Worm (Caenorhabditis elegans): ENCODE results near the gene lron-5.
A peak's percentile ranks its signal among the peaks of the same experiment; 100 is the strongest.

Gene lron-5

DNA sequence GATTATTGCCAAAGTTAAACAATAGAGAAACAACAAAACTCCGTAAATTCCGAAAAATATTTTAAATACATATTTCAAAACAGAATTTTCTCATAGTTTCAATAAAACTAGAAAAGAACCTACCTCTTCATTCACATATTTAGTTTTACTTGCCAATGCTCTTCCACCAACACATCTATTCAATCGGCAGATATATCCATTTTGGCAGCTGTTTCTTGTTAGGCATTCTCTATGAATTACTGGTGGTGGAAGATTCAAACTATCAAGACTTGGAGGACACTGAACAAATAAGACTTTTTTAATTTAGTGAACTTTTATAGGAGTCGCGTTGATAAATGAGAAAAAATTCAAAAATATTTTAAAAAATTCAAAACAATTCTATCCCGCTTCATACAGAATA is 24.5 kb downstream of the lron-5 start:
- TF ChIP-seq pag-3 (tag; optimal IDR thresholded peaks at IDR 0.05; ENCODE audit: borderline replicate concordance) (no peak), pax-1 (tag; optimal IDR thresholded peaks at IDR 0.05) (no peak), zip-5 (tag; optimal IDR thresholded peaks at IDR 0.05) (no peak), hlh-13 (GFP tag; optimal IDR thresholded peaks at IDR 0.05) (no peak), dve-1 (tag; optimal IDR thresholded peaks at IDR 0.05) (no peak), sox-2 (GFP tag; IDR thresholded peaks at IDR 0.05) (no peak), ceh-24 (tag; optimal IDR thresholded peaks at IDR 0.05) (no peak), ahr-1 (tag; optimal IDR thresholded peaks at IDR 0.05) (no peak)

DNA sequence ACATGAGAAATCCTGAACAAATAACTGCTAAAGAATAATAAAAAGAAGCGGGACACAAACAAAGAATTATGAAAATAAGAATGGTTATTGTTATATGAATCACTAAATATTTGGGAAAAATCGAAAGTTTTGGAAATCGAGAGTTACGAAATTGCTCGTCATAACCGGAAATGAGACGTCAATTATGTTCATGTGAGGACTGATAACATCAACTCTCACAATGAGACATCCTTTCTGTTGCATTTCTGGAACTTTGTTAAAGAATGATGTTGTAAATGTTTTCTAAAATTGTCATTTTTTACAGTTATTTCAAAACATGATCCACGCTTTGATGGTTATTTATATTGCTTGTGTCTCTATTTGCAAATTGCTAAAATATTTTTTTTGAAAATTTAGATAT is 25.0 kb downstream of the lron-5 start, which contains the start of gene T23F11.6:
Gene T23F11.6, minus strand, starts transcription at position 45 of the 400 bp plus-strand sequence.
- TF ChIP-seq hlh-6 (tag; optimal IDR thresholded peaks at IDR 0.05) (no peak), ceh-30 (tag; optimal IDR thresholded peaks at IDR 0.05) (no peak), tbx-7 (tag; optimal IDR thresholded peaks at IDR 0.05) (no peak), F13H6.1 (tag; optimal IDR thresholded peaks at IDR 0.05) (no peak), hlh-8 (tag; optimal IDR thresholded peaks at IDR 0.05) (no peak)

- peak; percentile 80 for TF ChIP-seq dve-1 (tag; optimal IDR thresholded peaks at IDR 0.05)
- TF ChIP-seq hlh-30 (tag; optimal IDR thresholded peaks at IDR 0.05; ENCODE audit: insufficient read depth) = peak; percentile 99
- TF ChIP-seq C08G9.2 (tag; optimal IDR thresholded peaks at IDR 0.05) = no peak
- no peak for TF ChIP-seq zip-5 (tag; optimal IDR thresholded peaks at IDR 0.05)
- peak; percentile 65 for TF ChIP-seq T23F11.4 (GFP tag; optimal IDR thresholded peaks at IDR 0.05)
- TF ChIP-seq ceh-45 (GFP tag; IDR thresholded peaks at IDR 0.05) = no peak
- no peak for TF ChIP-seq C38D4.7 (GFP tag; optimal IDR thresholded peaks at IDR 0.05)
- peak; percentile 53 for TF ChIP-seq pax-1 (tag; optimal IDR thresholded peaks at IDR 0.05)
- TF ChIP-seq odd-2 (tag; optimal IDR thresholded peaks at IDR 0.05) = no peak
- no peak for TF ChIP-seq sox-2 (GFP tag; IDR thresholded peaks at IDR 0.05)
- no peak for TF ChIP-seq lim-6 (tag; optimal IDR thresholded peaks at IDR 0.05)
- TF ChIP-seq ceh-48 (tag; optimal IDR thresholded peaks at IDR 0.05) = peak; percentile 96
- TF ChIP-seq pros-1 (tag; optimal IDR thresholded peaks at IDR 0.05) = peak; percentile 40
- no peak for TF ChIP-seq fkh-6 (tag; optimal IDR thresholded peaks at IDR 0.05)
- peak; percentile 87 for TF ChIP-seq pqm-1 (tag; optimal IDR thresholded peaks at IDR 0.05)
- peak; percentile 96 for TF ChIP-seq ceh-18 (tag; optimal IDR thresholded peaks at IDR 0.05)
- TF ChIP-seq ttx-3 (tag; optimal IDR thresholded peaks at IDR 0.05) = no peak
- TF ChIP-seq ceh-14 (tag; optimal IDR thresholded peaks at IDR 0.05) = peak; percentile 32
- TF ChIP-seq tbx-7 (tag; optimal IDR thresholded peaks at IDR 0.05) = no peak
- TF ChIP-seq ceh-34 (tag; optimal IDR thresholded peaks at IDR 0.05) = peak; percentile 83
- TF ChIP-seq rnt-1 (tag; optimal IDR thresholded peaks at IDR 0.05) = peak; percentile 86
- no peak for TF ChIP-seq gmeb-2 (tag; optimal IDR thresholded peaks at IDR 0.05)
- no peak for TF ChIP-seq lin-11 (tag; optimal IDR thresholded peaks at IDR 0.05)
- peak; percentile 65 for TF ChIP-seq unc-42 (tag; optimal IDR thresholded peaks at IDR 0.05)
- TF ChIP-seq dmd-4 (tag; optimal IDR thresholded peaks at IDR 0.05; ENCODE audit: borderline replicate concordance) = no peak
- TF ChIP-seq ahr-1 (tag; optimal IDR thresholded peaks at IDR 0.05) = no peak
- no peak for TF ChIP-seq ceh-6 (GFP tag; optimal IDR thresholded peaks at IDR 0.05)
- no peak for TF ChIP-seq ceh-24 (tag; optimal IDR thresholded peaks at IDR 0.05)
- TF ChIP-seq nfya-1 (tag; optimal IDR thresholded peaks at IDR 0.05) = peak; percentile 79
- no peak for TF ChIP-seq K02D7.2 (tag; optimal IDR thresholded peaks at IDR 0.05)
- TF ChIP-seq madf-2 (tag; optimal IDR thresholded peaks at IDR 0.05) = peak; percentile 37
- TF ChIP-seq unc-3 (GFP tag; conservative IDR thresholded peaks at IDR 0.05) = no peak
- no peak for TF ChIP-seq unc-3 (tag; optimal IDR thresholded peaks at IDR 0.05)
- TF ChIP-seq eyg-1 (tag; optimal IDR thresholded peaks at IDR 0.05) = no peak
- TF ChIP-seq sdc-2 (tag; optimal IDR thresholded peaks at IDR 0.05) = no peak
- no peak for TF ChIP-seq hlh-6 (tag; optimal IDR thresholded peaks at IDR 0.05)
- TF ChIP-seq Y22D7AL.16 (tag; optimal IDR thresholded peaks at IDR 0.05) = no peak
- no peak for TF ChIP-seq hlh-13 (GFP tag; optimal IDR thresholded peaks at IDR 0.05)
- peak; percentile 85 for TF ChIP-seq F13H6.1 (tag; optimal IDR thresholded peaks at IDR 0.05)
- TF ChIP-seq pha-4 (tag; optimal IDR thresholded peaks at IDR 0.05) = no peak
- TF ChIP-seq nhr-11 (tag; optimal IDR thresholded peaks at IDR 0.05) = no peak
- no peak for TF ChIP-seq elt-4 (tag; optimal IDR thresholded peaks at IDR 0.05)
- peak; percentile 76 for TF ChIP-seq elt-2 (tag; optimal IDR thresholded peaks at IDR 0.05)
- TF ChIP-seq nhr-232 (tag; optimal IDR thresholded peaks at IDR 0.05) = no peak
- peak; percentile 92 for TF ChIP-seq unc-55 (GFP tag; optimal IDR thresholded peaks at IDR 0.05)
These were observed 26.5 kb downstream of the lron-5 start for ce11 chrIII:4649363-4649768.

Measured in whole organism, late embryonic.